Worm (Caenorhabditis elegans) whole organism, late embryonic: ENCODE data around the gene comt-1.
"Not testable (repeated sequence)": the region's sequence is repeated elsewhere in the genome, so short reads cannot be mapped to it uniquely, and the experiment has no call there.

Experiments used
- C38D4.7 ChIP-seq: fragments of 200-800 bp; sonication (Bioruptor generic); optimal IDR thresholded peaks from 2 replicates; lab custom pipeline; 2018; ENCODE audit warnings: mild to moderate bottlenecking, missing genetic modification characterization, moderate library complexity, missing compliant biosample characterization
- F13H6.1 ChIP-seq: sonication (generic microtip); optimal IDR thresholded peaks from 2 replicates; lab custom pipeline; 2016; ENCODE audit warnings: missing genetic modification characterization, missing compliant biosample characterization
- K02D7.2 ChIP-seq: sonication (generic microtip); optimal IDR thresholded peaks from 2 replicates; lab custom pipeline; 2017; ENCODE audit warnings: mild to moderate bottlenecking, missing genetic modification characterization, missing compliant biosample characterization
- K09A11.1 ChIP-seq: sonication (generic microtip); optimal IDR thresholded peaks from 2 replicates; lab custom pipeline; 2017; ENCODE audit warnings: antibody characterized with exemption, mild to moderate bottlenecking, missing genetic modification characterization, missing compliant biosample characterization; ENCODE audit not compliant: insufficient read depth
- ahr-1 ChIP-seq: sonication (generic microtip); optimal IDR thresholded peaks from 2 replicates; lab custom pipeline; 2016; ENCODE audit warnings: missing genetic modification characterization, missing compliant biosample characterization
- ceh-2 ChIP-seq: sonication (generic microtip); optimal IDR thresholded peaks from 2 replicates; lab custom pipeline; 2016; ENCODE audit warnings: missing genotype, missing genetic modification characterization, missing compliant biosample characterization
- ceh-24 ChIP-seq: sonication (generic microtip); optimal IDR thresholded peaks from 2 replicates; lab custom pipeline; 2016; ENCODE audit warnings: mild to moderate bottlenecking, missing genetic modification characterization, missing compliant biosample characterization
- ceh-30 ChIP-seq: fragments of 150-350 bp; optimal IDR thresholded peaks from 2 replicates; lab custom pipeline; 2014; ENCODE audit warnings: missing biosample characterization, missing genetic modification characterization
- ceh-31 ChIP-seq: sonication (generic microtip); optimal IDR thresholded peaks from 2 replicates; lab custom pipeline; 2016; ENCODE audit warnings: missing genetic modification characterization, missing compliant biosample characterization
- ceh-34 ChIP-seq: sonication (generic microtip); optimal IDR thresholded peaks from 2 replicates; lab custom pipeline; 2016; ENCODE audit warnings: mild to moderate bottlenecking, missing genetic modification characterization, missing compliant biosample characterization
- ceh-9 ChIP-seq: sonication (generic microtip); optimal IDR thresholded peaks from 2 replicates; lab custom pipeline; 2016; ENCODE audit warnings: mild to moderate bottlenecking, missing genetic modification characterization, inconsistent platforms, missing compliant biosample characterization
- dmd-4 ChIP-seq: sonication (generic microtip); optimal IDR thresholded peaks from 2 replicates; lab custom pipeline; 2016; ENCODE audit warnings: borderline replicate concordance, missing genetic modification characterization, missing compliant biosample characterization
- dve-1 ChIP-seq: sonication (generic microtip); optimal IDR thresholded peaks from 2 replicates; lab custom pipeline; 2017; ENCODE audit warnings: antibody characterized with exemption, mild to moderate bottlenecking, missing genetic modification characterization, missing compliant biosample characterization
- elt-2 ChIP-seq: sonication (generic microtip); optimal IDR thresholded peaks from 2 replicates; lab custom pipeline; 2016; ENCODE audit warnings: missing genetic modification reagents, missing genetic modification characterization, missing compliant biosample characterization
- ets-4 ChIP-seq: sonication (generic microtip); optimal IDR thresholded peaks from 2 replicates; lab custom pipeline; 2016; ENCODE audit warnings: missing genetic modification characterization, missing compliant biosample characterization
- fax-1 ChIP-seq: sonication (generic microtip); optimal IDR thresholded peaks from 2 replicates; lab custom pipeline; 2016; ENCODE audit warnings: missing genotype, missing genetic modification characterization, missing compliant biosample characterization
- fkh-10 ChIP-seq: fragments of 150-350 bp; optimal IDR thresholded peaks from 2 replicates; lab custom pipeline; 2014; ENCODE audit warnings: missing biosample characterization, missing genetic modification reagents, missing genetic modification characterization
- gmeb-2 ChIP-seq: sonication (generic microtip); optimal IDR thresholded peaks from 2 replicates; lab custom pipeline; 2016; ENCODE audit warnings: missing genetic modification characterization, inconsistent platforms, missing compliant biosample characterization
- hlh-13 ChIP-seq: fragments of 200-800 bp; sonication (Bioruptor generic); optimal IDR thresholded peaks from 2 replicates; lab custom pipeline; 2018; ENCODE audit warnings: mild to moderate bottlenecking, missing genetic modification characterization, missing compliant biosample characterization
- hlh-15 ChIP-seq: sonication (generic microtip); optimal IDR thresholded peaks from 2 replicates; lab custom pipeline; 2016; ENCODE audit warnings: missing genetic modification characterization, missing compliant biosample characterization
- hlh-30 ChIP-seq: sonication (generic microtip); optimal IDR thresholded peaks from 2 replicates; lab custom pipeline; 2017; ENCODE audit warnings: antibody characterized with exemption, missing genetic modification characterization, missing compliant biosample characterization; ENCODE audit not compliant: insufficient read depth
- lin-11 ChIP-seq: fragments of 200-800 bp; sonication (Bioruptor generic); optimal IDR thresholded peaks from 2 replicates; lab custom pipeline; 2018; ENCODE audit warnings: mild to moderate bottlenecking, missing genetic modification characterization, missing compliant biosample characterization
- nfya-1 ChIP-seq: sonication (generic microtip); optimal IDR thresholded peaks from 2 replicates; lab custom pipeline; 2017; ENCODE audit warnings: missing genetic modification characterization, mild to moderate bottlenecking, missing compliant biosample characterization, antibody characterized with exemption, moderate library complexity
- nhr-11 ChIP-seq: fragments of 150-350 bp; optimal IDR thresholded peaks from 2 replicates; lab custom pipeline; 2014; ENCODE audit warnings: missing biosample characterization, missing genetic modification characterization
- pat-9 ChIP-seq: fragments of 200-800 bp; sonication (Bioruptor generic); optimal IDR thresholded peaks from 2 replicates; lab custom pipeline; 2018; ENCODE audit warnings: mild to moderate bottlenecking, missing genetic modification characterization, moderate library complexity, missing compliant biosample characterization
- pax-1 ChIP-seq: fragments of 150-350 bp; optimal IDR thresholded peaks from 2 replicates; lab custom pipeline; 2014; ENCODE audit warnings: missing biosample characterization, missing genetic modification characterization
- ref-2 ChIP-seq: sonication (generic microtip); optimal IDR thresholded peaks from 2 replicates; lab custom pipeline; 2016; ENCODE audit warnings: missing genetic modification characterization, missing compliant biosample characterization
- sox-2 ChIP-seq: fragments of 200-800 bp; sonication (Bioruptor generic); IDR thresholded peaks from 2 replicates; pipeline ENCODE4 v1.3.6; 2022; ENCODE audit warnings: missing genetic modification reagents, missing genetic modification characterization, missing compliant biosample characterization
- syd-9 ChIP-seq: sonication (generic microtip); optimal IDR thresholded peaks from 2 replicates; lab custom pipeline; 2016; ENCODE audit warnings: mild to moderate bottlenecking, missing genetic modification characterization, moderate library complexity, missing compliant biosample characterization
- ttx-3 ChIP-seq: sonication (generic microtip); optimal IDR thresholded peaks from 2 replicates; lab custom pipeline; 2016; ENCODE audit warnings: missing genetic modification reagents, missing genetic modification characterization, missing compliant biosample characterization
- unc-3 ChIP-seq, 2 experiments: fragments of 200-800 bp in 1 of 2; sonication (Bioruptor generic) in 1 of 2; sonication (generic microtip) in 1 of 2; conservative IDR thresholded peaks in 1 of 2; optimal IDR thresholded peaks in 1 of 2; 2 replicates each; pipeline versions ENCODE4 v1.3.6 to Lab custom; 2016 to 2022; ENCODE audit warnings: missing compliant biosample characterization in 2 of 2, missing genetic modification characterization in 2 of 2, missing genetic modification reagents in 1 of 2
- unc-42 ChIP-seq: sonication (generic microtip); optimal IDR thresholded peaks from 2 replicates; lab custom pipeline; 2016; ENCODE audit warnings: missing genotype, missing genetic modification characterization, missing compliant biosample characterization
- unc-55 ChIP-seq: sonication (generic microtip); optimal IDR thresholded peaks from 2 replicates; lab custom pipeline; 2017; ENCODE audit warnings: missing biosample characterization, missing genetic modification reagents, missing genetic modification characterization
- unc-86 ChIP-seq: sonication (generic microtip); optimal IDR thresholded peaks from 2 replicates; lab custom pipeline; 2016; ENCODE audit warnings: missing genetic modification characterization, missing compliant biosample characterization
- zip-5 ChIP-seq: sonication (generic microtip); optimal IDR thresholded peaks from 2 replicates; lab custom pipeline; 2016; ENCODE audit warnings: missing genetic modification characterization, missing compliant biosample characterization
- ztf-16 ChIP-seq: sonication (generic microtip); optimal IDR thresholded peaks from 2 replicates; lab custom pipeline; 2017; ENCODE audit warnings: missing genetic modification characterization, missing compliant biosample characterization

comt-1 gene

DNA sequence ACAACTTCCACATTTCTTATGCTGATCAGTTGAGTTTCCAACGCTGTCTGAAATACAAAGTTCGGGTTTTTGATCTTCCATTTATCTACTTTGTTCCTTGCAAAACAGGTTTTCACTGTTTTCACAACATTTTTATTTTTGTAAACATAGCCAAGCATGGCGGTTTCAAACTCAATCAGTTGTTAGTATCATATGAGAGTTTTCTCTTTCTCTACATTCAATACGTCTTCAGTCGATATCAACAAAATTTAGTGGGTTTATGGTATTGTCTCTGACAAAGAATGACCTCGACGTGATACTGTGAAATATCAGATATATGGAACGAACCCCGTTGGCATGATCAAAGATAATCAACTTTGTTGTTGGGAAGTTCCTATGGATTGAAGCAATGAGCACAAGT, 33.4 kb upstream of the comt-1 start:
- TF ChIP-seq ceh-2 (tag; lab: Kevin White, UChicago) (no peak), ceh-24 (tag; lab: Kevin White, UChicago) (no peak), syd-9 (tag; lab: Kevin White, UChicago) (no peak), C38D4.7 (GFP tag; lab: Kevin White, UChicago) (no peak), gmeb-2 (tag; lab: Kevin White, UChicago) (no peak), K02D7.2 (tag; lab: Kevin White, UChicago) (no peak), fax-1 (tag; lab: Kevin White, UChicago) (no peak), sox-2 (GFP tag; lab: Robert Waterston, UW) (no peak), unc-55 (GFP tag; lab: Kevin White, UChicago) (no peak), ceh-9 (tag; lab: Kevin White, UChicago) (no peak), hlh-13 (GFP tag; lab: Kevin White, UChicago) (no peak), nfya-1 (tag; lab: Kevin White, UChicago) (no peak), dmd-4 (tag; lab: Kevin White, UChicago) (no peak), unc-42 (tag; lab: Kevin White, UChicago) (no peak), ets-4 (tag; lab: Kevin White, UChicago) (no peak), ref-2 (tag; lab: Kevin White, UChicago) (no peak), ttx-3 (tag; lab: Kevin White, UChicago) (no peak), lin-11 (no peak), pat-9 (tag; lab: Kevin White, UChicago) (no peak), nhr-11 (tag; lab: Kevin White, UChicago) (no peak)
- TF ChIP-seq, all 69 proteins: peak for 0

DNA sequence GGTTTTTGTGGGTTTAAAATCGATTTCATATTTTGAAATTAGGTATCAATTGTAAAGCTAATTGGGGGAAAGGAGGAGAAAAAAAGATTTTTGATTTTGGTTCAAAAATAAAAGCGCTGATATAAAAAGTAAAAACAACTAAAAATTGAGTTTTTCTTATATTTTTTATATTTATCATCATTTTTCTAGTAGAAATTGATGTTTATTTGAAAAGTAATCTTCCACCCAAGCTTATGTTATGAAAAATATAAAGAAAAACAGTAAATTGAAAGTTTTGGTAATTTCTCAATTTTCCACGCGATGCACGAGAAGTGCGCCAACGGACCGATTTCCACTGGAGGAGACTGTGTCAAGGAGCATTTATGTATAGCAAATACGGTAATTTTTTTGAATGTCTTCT, 32.0 kb upstream of the comt-1 start, which contains the start of gene B0410.1:
TSS of gene B0410.1 (plus strand) at position 301 of the 400 bp plus-strand sequence.
- TF ChIP-seq zip-5; hlh-30 (tag; lab: Kevin White, UChicago); C38D4.7 (GFP tag; lab: Kevin White, UChicago): not testable (repeated sequence)

DNA sequence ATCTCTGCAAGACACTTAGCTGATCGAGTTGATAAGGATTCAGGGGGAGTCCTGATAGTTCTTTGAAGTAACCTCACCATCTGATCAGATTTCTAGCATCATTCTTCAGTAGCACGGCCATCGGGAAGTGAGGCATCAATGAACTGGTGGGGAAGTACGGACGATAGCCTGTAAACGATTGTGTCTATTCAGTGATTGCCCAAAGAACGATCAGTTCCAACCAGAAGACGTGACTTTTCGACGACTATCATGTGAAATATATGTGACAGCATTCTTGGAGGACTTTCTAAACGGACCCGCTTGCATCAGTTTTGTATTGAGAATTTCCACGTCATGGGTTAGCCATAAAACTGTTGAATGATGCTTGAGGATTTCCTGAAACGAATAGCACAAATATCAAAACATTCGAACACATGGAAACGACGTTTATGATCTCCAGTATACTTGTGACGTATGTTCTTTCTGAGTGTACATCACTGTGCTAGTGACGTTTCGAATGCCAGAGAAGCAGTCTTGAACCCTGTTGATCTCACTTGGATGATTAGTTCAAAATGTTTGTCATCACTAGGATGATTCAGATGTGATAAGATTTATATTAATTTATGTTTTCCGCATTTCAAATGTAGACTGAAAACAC, 30.9 kb upstream of the comt-1 start:
- TF ChIP-seq elt-2 (tag; lab: Kevin White, UChicago) (no peak), ceh-30 (tag; lab: Kevin White, UChicago) (no peak), fkh-10 (GFP tag; lab: Kevin White, UChicago) (no peak), lin-11 (no peak), unc-3 (GFP tag; conservative IDR thresholded peaks at IDR 0.05; lab: Robert Waterston, UW) (no peak), unc-3 (tag; optimal IDR thresholded peaks at IDR 0.05; lab: Kevin White, UChicago) (no peak), F13H6.1 (tag; lab: Kevin White, UChicago) (no peak), pat-9 (tag; lab: Kevin White, UChicago) (no peak), K09A11.1 (tag; lab: Kevin White, UChicago) (no peak), ahr-1 (tag; lab: Kevin White, UChicago) (no peak), unc-86 (tag; lab: Kevin White, UChicago) (no peak), ceh-31 (tag; lab: Kevin White, UChicago) (no peak), pax-1 (tag; lab: Kevin White, UChicago) (no peak), ceh-34 (tag; lab: Kevin White, UChicago) (no peak), ztf-16 (no peak), dve-1 (tag; lab: Kevin White, UChicago) (no peak), hlh-15 (tag; lab: Kevin White, UChicago) (no peak), unc-42 (tag; lab: Kevin White, UChicago) (no peak)
